Fruit fly (Drosophila melanogaster) whole organism, embryonic: Measurements from ENCODE around the gene dsx-c73A.

Experiments
- Bdp1 ChIP-seq: fragments of 200-800 bp; sonication (Bioruptor generic); optimal IDR thresholded peaks from 3 replicates; lab custom pipeline; 2016; ENCODE audit warnings: missing biosample characterization, missing genetic modification characterization
- CG10979 ChIP-seq: fragments of 200-800 bp; sonication (Bioruptor generic); optimal IDR thresholded peaks from 2 replicates; lab custom pipeline; 2018; ENCODE audit warnings: missing biosample characterization, mild to moderate bottlenecking, missing genetic modification characterization, moderate library complexity
- CG11504 ChIP-seq: fragments of 200-800 bp; sonication (Bioruptor generic); optimal IDR thresholded peaks from 3 replicates; lab custom pipeline; 2019; ENCODE audit warnings: missing biosample characterization, mild to moderate bottlenecking, missing genetic modification characterization, moderate library complexity
- CG11560 ChIP-seq: fragments of 200-800 bp; sonication (Bioruptor generic); IDR thresholded peaks from 3 replicates; pipeline ENCODE4 v1.3.6; 2022; ENCODE audit warnings: missing biosample characterization, missing genetic modification characterization
- CG1233 ChIP-seq: fragments of 200-800 bp; sonication (Bioruptor generic); optimal IDR thresholded peaks from 4 replicates; lab custom pipeline; 2018; ENCODE audit warnings: missing biosample characterization, mild to moderate bottlenecking, missing genetic modification characterization
- CG13624 ChIP-seq: fragments of 200-800 bp; sonication (Bioruptor generic); optimal IDR thresholded peaks from 2 replicates; lab custom pipeline; 2016; ENCODE audit warnings: missing biosample characterization, missing genetic modification characterization
- CG15479 ChIP-seq: fragments of 200-800 bp; sonication (Bioruptor generic); optimal IDR thresholded peaks from 3 replicates; lab custom pipeline; 2019; ENCODE audit warnings: missing biosample characterization, mild to moderate bottlenecking, missing genetic modification characterization, moderate library complexity
- CG15696 ChIP-seq: fragments of 200-800 bp; sonication (Bioruptor generic); optimal IDR thresholded peaks from 2 replicates; lab custom pipeline; 2019; ENCODE audit warnings: missing biosample characterization, mild to moderate bottlenecking, missing genetic modification characterization, moderate library complexity
- CG17328 ChIP-seq: fragments of 200-800 bp; sonication (Bioruptor generic); IDR thresholded peaks from 2 replicates; pipeline ENCODE4 v1.3.6; 2022; ENCODE audit warnings: missing biosample characterization, missing genetic modification characterization
- CG2199 ChIP-seq: fragments of 200-800 bp; sonication (Bioruptor generic); IDR thresholded peaks from 3 replicates; pipeline ENCODE4 v1.3.6; 2022; ENCODE audit warnings: missing biosample characterization, missing genetic modification characterization
- CG31441 ChIP-seq: fragments of 200-800 bp; sonication (Bioruptor generic); IDR thresholded peaks from 2 replicates; pipeline ENCODE4 v1.3.6; 2022; ENCODE audit warnings: missing biosample characterization, missing genetic modification characterization
- CG34224 ChIP-seq: fragments of 200-800 bp; sonication (Bioruptor generic); IDR thresholded peaks from 3 replicates; pipeline ENCODE4 v1.3.6; 2022; ENCODE audit warnings: missing biosample characterization, missing genetic modification characterization; ENCODE audit not compliant: partially characterized antibody
- CG42726 ChIP-seq: fragments of 200-800 bp; sonication (Bioruptor generic); IDR thresholded peaks from 2 replicates; pipeline ENCODE4 v1.3.6; 2022; ENCODE audit warnings: missing biosample characterization, missing genetic modification characterization; ENCODE audit not compliant: partially characterized antibody
- CG6689 ChIP-seq: fragments of 200-800 bp; sonication (Bioruptor generic); IDR thresholded peaks from 2 replicates; pipeline ENCODE4 v1.3.6; 2022; ENCODE audit warnings: missing biosample characterization, missing genetic modification characterization
- CG9727 ChIP-seq: fragments of 200-800 bp; sonication (Bioruptor generic); optimal IDR thresholded peaks from 3 replicates; lab custom pipeline; 2017; ENCODE audit warnings: missing biosample characterization, mild to moderate bottlenecking, missing genetic modification characterization
- CTCF ChIP-seq: fragments of 200-800 bp; sonication (Bioruptor generic); optimal IDR thresholded peaks from 2 replicates; lab custom pipeline; 2017; ENCODE audit warnings: missing biosample characterization, mild to moderate bottlenecking, missing genetic modification characterization, moderate library complexity
- CkIIα-i1 ChIP-seq: fragments of 200-800 bp; sonication (Bioruptor generic); IDR thresholded peaks from 2 replicates; pipeline ENCODE4 v1.3.6; 2022; ENCODE audit warnings: missing biosample characterization, missing genetic modification characterization
- D ChIP-seq, 2 experiments: fragments of 200-800 bp in 1 of 2; fragments of >200 bp in 1 of 2; sonication (Bioruptor generic) in 1 of 2; optimal IDR thresholded peaks; 2 replicates in 1 of 2; 3 replicates in 1 of 2; lab custom pipeline; 2017; ENCODE audit warnings: mild to moderate bottlenecking in 1 of 2, missing biosample characterization in 1 of 2, missing genetic modification characterization in 1 of 2, missing genetic modification reagents in 1 of 2
- Drgx ChIP-seq: fragments of 200-800 bp; sonication (Bioruptor generic); IDR thresholded peaks from 2 replicates; pipeline ENCODE4 v1.3.6; 2022; ENCODE audit warnings: missing biosample characterization, missing genetic modification characterization
- Hey ChIP-seq: fragments of 200-800 bp; sonication (Bioruptor generic); optimal IDR thresholded peaks from 3 replicates; lab custom pipeline; 2018; ENCODE audit warnings: missing biosample characterization, mild to moderate bottlenecking, missing genetic modification characterization
- Hmx ChIP-seq: fragments of 200-800 bp; sonication (Bioruptor generic); optimal IDR thresholded peaks from 2 replicates; lab custom pipeline; 2016; ENCODE audit warnings: missing biosample characterization, missing genetic modification characterization
- ab ChIP-seq: fragments of 200-800 bp; sonication (Bioruptor generic); optimal IDR thresholded peaks from 2 replicates; lab custom pipeline; 2016; ENCODE audit warnings: missing biosample characterization, missing genetic modification characterization
- aop ChIP-seq: fragments of 200-800 bp; sonication (Bioruptor generic); IDR thresholded peaks from 2 replicates; pipeline ENCODE4 v1.3.6; 2022; ENCODE audit warnings: missing biosample characterization, missing genetic modification characterization
- ap ChIP-seq: fragments of 200-800 bp; sonication (Bioruptor generic); IDR thresholded peaks from 2 replicates; pipeline ENCODE4 v1.3.6; 2022; ENCODE audit warnings: missing biosample characterization, missing genetic modification characterization
- bsh ChIP-seq, 2 experiments: fragments of 200-800 bp; sonication (Bioruptor generic); optimal IDR thresholded peaks; 2 replicates each; lab custom pipeline; 2017 to 2018; ENCODE audit warnings: mild to moderate bottlenecking in 2 of 2, missing biosample characterization in 2 of 2, missing genetic modification characterization in 2 of 2, moderate library complexity in 1 of 2
- chm ChIP-seq: fragments of 200-800 bp; sonication (Bioruptor generic); IDR thresholded peaks from 2 replicates; pipeline ENCODE4 v1.3.6; 2022; ENCODE audit warnings: missing biosample characterization, missing genetic modification characterization
- disco-r ChIP-seq: fragments of 200-800 bp; sonication (Bioruptor generic); optimal IDR thresholded peaks from 2 replicates; lab custom pipeline; 2016; ENCODE audit warnings: missing biosample characterization, missing genetic modification characterization
- dmrt99B ChIP-seq: fragments of 200-800 bp; sonication (Bioruptor generic); optimal IDR thresholded peaks from 2 replicates; lab custom pipeline; 2018; ENCODE audit warnings: missing biosample characterization, mild to moderate bottlenecking, missing genetic modification characterization, moderate library complexity
- dysf ChIP-seq: fragments of 200-800 bp; sonication (Bioruptor generic); IDR thresholded peaks from 3 replicates; pipeline ENCODE4 v1.3.6; 2022; ENCODE audit warnings: missing biosample characterization, missing genetic modification characterization
- en ChIP-seq: fragments of 200-800 bp; sonication (Bioruptor generic); optimal IDR thresholded peaks from 2 replicates; lab custom pipeline; 2016; ENCODE audit warnings: missing biosample characterization, missing genetic modification characterization
- eve ChIP-seq, 2 experiments: fragments of >200 bp; optimal IDR thresholded peaks; 2 replicates each; lab custom pipeline; 2017; ENCODE audit warnings: missing biosample characterization in 2 of 2, missing genetic modification characterization in 2 of 2
- gcm ChIP-seq: fragments of 200-800 bp; sonication (Bioruptor generic); optimal IDR thresholded peaks from 2 replicates; lab custom pipeline; 2019; ENCODE audit warnings: missing biosample characterization, mild to moderate bottlenecking, missing genetic modification characterization, moderate library complexity
- gfzf ChIP-seq: fragments of 200-800 bp; sonication (Bioruptor generic); optimal IDR thresholded peaks from 2 replicates; lab custom pipeline; 2016; ENCODE audit warnings: missing biosample characterization, mild to moderate bottlenecking, missing genetic modification characterization, moderate library complexity
- grau ChIP-seq: fragments of 200-800 bp; optimal IDR thresholded peaks from 3 replicates; lab custom pipeline; 2019; ENCODE audit warnings: missing biosample characterization, mild to moderate bottlenecking, missing genetic modification characterization, moderate library complexity
- h ChIP-seq: fragments of >200 bp; optimal IDR thresholded peaks from 2 replicates; lab custom pipeline; 2017
- hbn ChIP-seq: fragments of 200-800 bp; sonication (Bioruptor generic); IDR thresholded peaks from 2 replicates; pipeline ENCODE4 v1.3.6; 2022; ENCODE audit warnings: missing biosample characterization, missing genetic modification characterization; ENCODE audit not compliant: partially characterized antibody
- kay ChIP-seq: fragments of 200-800 bp; sonication (Bioruptor generic); optimal IDR thresholded peaks from 2 replicates; lab custom pipeline; 2016; ENCODE audit warnings: missing biosample characterization, missing genetic modification characterization
- maf-S ChIP-seq: fragments of 200-800 bp; sonication (Bioruptor generic); optimal IDR thresholded peaks from 2 replicates; lab custom pipeline; 2016; ENCODE audit warnings: missing biosample characterization, missing genetic modification characterization
- nom ChIP-seq: fragments of 200-800 bp; sonication (Bioruptor generic); optimal IDR thresholded peaks from 2 replicates; lab custom pipeline; 2017; ENCODE audit warnings: missing biosample characterization, missing genetic modification characterization, mild to moderate bottlenecking, moderate library complexity, missing genetic modification reagents
- schlank ChIP-seq: fragments of 200-800 bp; sonication (Bioruptor generic); optimal IDR thresholded peaks from 2 replicates; lab custom pipeline; 2018; ENCODE audit warnings: missing biosample characterization, mild to moderate bottlenecking, missing genetic modification characterization
- shn ChIP-seq: fragments of 200-800 bp; sonication (Bioruptor generic); optimal IDR thresholded peaks from 3 replicates; lab custom pipeline; 2016; ENCODE audit warnings: missing biosample characterization, missing genetic modification characterization
- sqz ChIP-seq: fragments of 200-800 bp; sonication (Bioruptor generic); optimal IDR thresholded peaks from 3 replicates; lab custom pipeline; 2018; ENCODE audit warnings: missing biosample characterization, mild to moderate bottlenecking, missing genetic modification characterization
- sug ChIP-seq: fragments of 200-800 bp; optimal IDR thresholded peaks from 2 replicates; lab custom pipeline; 2019; ENCODE audit warnings: missing biosample characterization, mild to moderate bottlenecking, missing genetic modification characterization, moderate library complexity
- tio ChIP-seq: fragments of 200-800 bp; sonication (Bioruptor generic); optimal IDR thresholded peaks from 2 replicates; lab custom pipeline; 2017; ENCODE audit warnings: missing biosample characterization, missing genetic modification characterization, inconsistent platforms
- tup ChIP-seq: fragments of 200-800 bp; sonication (Bioruptor generic); optimal IDR thresholded peaks from 2 replicates; lab custom pipeline; 2016; ENCODE audit warnings: missing biosample characterization, mild to moderate bottlenecking, missing genetic modification characterization, moderate library complexity
- tx ChIP-seq: fragments of 200-800 bp; sonication (Bioruptor generic); optimal IDR thresholded peaks from 2 replicates; lab custom pipeline; 2016; ENCODE audit warnings: missing biosample characterization, missing genetic modification characterization
- vvl ChIP-seq: fragments of 200-800 bp; sonication (Bioruptor generic); IDR thresholded peaks from 2 replicates; pipeline ENCODE4 v1.3.6; 2022; ENCODE audit warnings: missing biosample characterization, missing genetic modification characterization
- zen ChIP-seq: fragments of 200-800 bp; sonication (Bioruptor generic); optimal IDR thresholded peaks from 3 replicates; lab custom pipeline; 2018; ENCODE audit warnings: missing biosample characterization, mild to moderate bottlenecking, missing genetic modification characterization, moderate library complexity
- zen2 ChIP-seq: fragments of 200-800 bp; sonication (Bioruptor generic); IDR thresholded peaks from 3 replicates; pipeline ENCODE4 v1.3.6; 2022; ENCODE audit warnings: missing biosample characterization, missing genetic modification characterization; ENCODE audit not compliant: partially characterized antibody

The dsx-c73A gene

dm6 chr3L:16477134-16477702 lies 25.5 kb upstream of the dsx-c73A start:
- TF ChIP-seq CG2199 (GFP tag; lab: Robert Waterston, UW) (peak; percentile 71; the same call in 1 of the 3 replicates), sug (tag; lab: Kevin White, UChicago) (no peak), CG11504 (peak; percentile 92)

- TF ChIP-seq en (GFP tag; lab: Kevin White, UChicago) (no peak), chm (GFP tag; lab: Robert Waterston, UW) (no peak), CG6689 (GFP tag; lab: Robert Waterston, UW) (no peak), grau (peak; percentile 30), D (optimal IDR thresholded peaks at IDR 0.05; lab: Kevin White, UChicago) (no peak), D (GFP tag; optimal IDR thresholded peaks at IDR 0.05; lab: Kevin White, UChicago) (no peak), bsh (GFP tag; optimal IDR thresholded peaks at IDR 0.05; lab: Kevin White, UChicago) (peak; percentile 14 to 64), Hey (tag; lab: Kevin White, UChicago) (no peak), CG1233 (GFP tag; lab: Kevin White, UChicago) (no peak), dysf (no peak), CG34224 (GFP tag; lab: Robert Waterston, UW) (no peak), zen (tag; lab: Kevin White, UChicago) (no peak), nom (peak; percentile 62), CG11560 (tag; lab: Robert Waterston, UW) (no peak), CG15696 (peak; percentile 7), CG9727 (peak; percentile 5), CG17328 (no peak), CG10979 (tag; lab: Kevin White, UChicago) (peak; percentile 34), Hmx (GFP tag; lab: Kevin White, UChicago) (no peak), maf-S (GFP tag; lab: Kevin White, UChicago) (no peak), sqz (GFP tag; lab: Kevin White, UChicago) (no peak), Drgx (peak; percentile 63; the same call in 1 of the 2 replicates), vvl (GFP tag; lab: Robert Waterston, UW) (no peak), CTCF (GFP tag; lab: Kevin White, UChicago) (no peak), tx (GFP tag; lab: Kevin White, UChicago) (no peak), tup (GFP tag; lab: Kevin White, UChicago) (no peak), tio (GFP tag; lab: Kevin White, UChicago) (no peak), CG31441 (0 out of 2 replicates have a peak, but pooled peaks have one; percentile 14), Bdp1 (GFP tag; lab: Kevin White, UChicago) (no peak), gfzf (GFP tag; lab: Kevin White, UChicago) (no peak), eve (GFP tag; optimal IDR thresholded peaks at IDR 0.05; lab: Kevin White, UChicago) (no peak), ab (no peak), CG13624 (GFP tag; lab: Kevin White, UChicago) (no peak), zen2 (no peak), h (no peak), shn (GFP tag; lab: Kevin White, UChicago) (no peak), CG15479 (GFP tag; lab: Kevin White, UChicago) (no peak), kay (GFP tag; lab: Kevin White, UChicago) (no peak), ap (no peak), disco-r (no peak), schlank (tag; lab: Kevin White, UChicago) (no peak), CkIIα-i1 (no peak), dmrt99B (tag; lab: Kevin White, UChicago) (peak; percentile 24), aop (GFP tag; lab: Robert Waterston, UW) (no peak), gcm (GFP tag; lab: Kevin White, UChicago) (no peak), hbn (GFP tag; lab: Robert Waterston, UW) (no peak), CG42726 (GFP tag; lab: Robert Waterston, UW) (no peak)
These were observed 25.0 kb upstream of the dsx-c73A start for dm6 chr3L:16476709-16477119.
